Worm (Caenorhabditis elegans): ENCODE data around the gene srj-53.

- TF ChIP-seq tbx-37 (GFP tag; conservative IDR thresholded peaks at IDR 0.05) (no peak), tra-4 (tag; optimal IDR thresholded peaks at IDR 0.05) (no peak), ama-1 (optimal IDR thresholded peaks at IDR 0.05) (no peak), F13C5.2 (tag; optimal IDR thresholded peaks at IDR 0.05) (no peak)
Measured at ce11 chrV:699051-699450, 4.5 kb upstream of the srj-53 start.
